Worm (Caenorhabditis elegans) whole organism, late embryonic: ENCODE data around the gene Y59E1A.4.

Experiments used
- F13H6.1 ChIP-seq: sonication (generic microtip); optimal IDR thresholded peaks from 2 replicates; lab custom pipeline; 2016; ENCODE audit warnings: missing genetic modification characterization, missing compliant biosample characterization
- ama-1 ChIP-seq: fragments of 150-350 bp; optimal IDR thresholded peaks from 2 replicates; lab custom pipeline; 2014
- dmd-4 ChIP-seq: sonication (generic microtip); optimal IDR thresholded peaks from 2 replicates; lab custom pipeline; 2016; ENCODE audit warnings: borderline replicate concordance, missing genetic modification characterization, missing compliant biosample characterization
- ref-2 ChIP-seq: sonication (generic microtip); optimal IDR thresholded peaks from 2 replicates; lab custom pipeline; 2016; ENCODE audit warnings: missing genetic modification characterization, missing compliant biosample characterization
- rnt-1 ChIP-seq: sonication (generic microtip); optimal IDR thresholded peaks from 2 replicates; lab custom pipeline; 2016; ENCODE audit warnings: missing genetic modification characterization, missing compliant biosample characterization

DNA sequence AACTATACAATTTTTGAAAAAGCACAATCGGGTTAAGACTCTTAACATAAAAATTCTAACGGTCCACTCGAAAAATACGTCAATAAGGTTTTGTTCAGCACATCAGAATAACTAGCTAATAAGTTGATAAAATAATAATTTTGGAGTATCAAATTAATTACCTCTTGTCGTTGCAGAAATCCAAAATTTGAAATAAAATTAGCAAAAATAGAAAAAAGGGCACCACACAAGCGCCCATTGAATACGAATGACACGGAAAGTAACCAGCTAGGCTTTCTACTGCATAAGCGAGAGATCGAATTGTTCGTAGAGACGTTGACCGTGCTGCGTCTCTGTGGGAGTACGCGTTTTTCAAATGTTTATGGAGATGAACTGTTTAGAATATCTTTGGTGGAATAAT lies 19.3 kb upstream of the Y59E1A.4 start:
- TF ChIP-seq ama-1 (lab: Kevin White, UChicago) (no peak), rnt-1 (tag; lab: Kevin White, UChicago) (no peak), dmd-4 (no peak), ref-2 (tag; lab: Kevin White, UChicago) (no peak), F13H6.1 (tag; lab: Kevin White, UChicago) (no peak)
